Fruit fly (Drosophila melanogaster): Measurements from ENCODE around the gene Kul.

Gene Kul

dm6 chr3R:29773833-29774324 lies 48.2 kb downstream of the Kul start (continued):
- TF ChIP-seq CG6765 (GFP tag; optimal IDR thresholded peaks at IDR 0.05) (peak; percentile 59), CG15601 (tag; optimal IDR thresholded peaks at IDR 0.05) (peak; percentile 18), Side (GFP tag; optimal IDR thresholded peaks at IDR 0.05) (peak; percentile 34), emc (GFP tag; optimal IDR thresholded peaks at IDR 0.05) (peak; percentile 68), lmd (GFP tag; IDR thresholded peaks at IDR 0.05) (peak; percentile 87), usp (GFP tag; optimal IDR thresholded peaks at IDR 0.05) (no peak), wor (GFP tag; IDR thresholded peaks at IDR 0.05) (peak; percentile 68; the same call in 1 of the 2 replicates), CG9876 (GFP tag; optimal IDR thresholded peaks at IDR 0.05) (no peak), CG9215 (GFP tag; IDR thresholded peaks at IDR 0.05) (peak; percentile 82), CG17829 (tag; optimal IDR thresholded peaks at IDR 0.05) (peak; percentile 35), chinmo (GFP tag; IDR thresholded peaks at IDR 0.05; ENCODE audit: partially characterized antibody) (no peak), GATAe (GFP tag; conservative IDR thresholded peaks at IDR 0.05) (peak; percentile 91), CG8290 (GFP tag; optimal IDR thresholded peaks at IDR 0.05) (peak; percentile 28), CG8290 (tag; optimal IDR thresholded peaks at IDR 0.05) (peak in 1 of 2 experiments; percentile 70), pros (GFP tag; optimal IDR thresholded peaks at IDR 0.05) (no peak), CG30431 (GFP tag; optimal IDR thresholded peaks at IDR 0.05) (peak; percentile 59), Ada2b (GFP tag; IDR thresholded peaks at IDR 0.05) (peak; percentile 72), crol (GFP tag; IDR thresholded peaks at IDR 0.05) (no peak), CG11695 (GFP tag; IDR thresholded peaks at IDR 0.05) (peak; percentile 64), CG4328 (GFP tag; optimal IDR thresholded peaks at IDR 0.05) (peak; percentile 5), CG34376 (GFP tag; optimal IDR thresholded peaks at IDR 0.05) (peak; percentile 39), wdn (GFP tag; IDR thresholded peaks at IDR 0.05) (peak; percentile 56), HLH3B (GFP tag; IDR thresholded peaks at IDR 0.05) (peak; percentile 56), hkb (optimal IDR thresholded peaks at IDR 0.05) (no peak), hkb (GFP tag; IDR thresholded peaks at IDR 0.05) (peak; percentile 77), gem (tag; optimal IDR thresholded peaks at IDR 0.05) (peak; percentile 84), TFAM (GFP tag; optimal IDR thresholded peaks at IDR 0.05) (no peak), CG17328 (GFP tag; IDR thresholded peaks at IDR 0.05) (peak; percentile 43; the same call in 1 of the 2 replicates), CG11456 (GFP tag; IDR thresholded peaks at IDR 0.05) (peak; percentile 68; the same call in 2 of the 3 replicates), CG1602 (GFP tag; optimal IDR thresholded peaks at IDR 0.05) (peak; percentile 66), CG8089 (GFP tag; optimal IDR thresholded peaks at IDR 0.05) (peak; percentile 61), CG1024 (GFP tag; IDR thresholded peaks at IDR 0.05) (no peak), ems (GFP tag; optimal IDR thresholded peaks at IDR 0.05) (peak; percentile 75), fd102C (GFP tag; optimal IDR thresholded peaks at IDR 0.05) (no peak), bsh (GFP tag; optimal IDR thresholded peaks at IDR 0.05) (peak; percentile 56 to 57), nerfin-1 (tag; optimal IDR thresholded peaks at IDR 0.05) (no peak), NC2β (GFP tag; optimal IDR thresholded peaks at IDR 0.05) (peak; percentile 30), Max (GFP tag; optimal IDR thresholded peaks at IDR 0.05) (peak; percentile 57), CG11696 (GFP tag; IDR thresholded peaks at IDR 0.05) (no peak), Taf1 (GFP tag; IDR thresholded peaks at IDR 0.05) (peak; percentile 80; the same call in 1 of the 2 replicates), tap (tag; optimal IDR thresholded peaks at IDR 0.05) (peak; percentile 28), Sox102F (GFP tag; optimal IDR thresholded peaks at IDR 0.05) (peak; percentile 77), D19B (GFP tag; optimal IDR thresholded peaks at IDR 0.05) (peak; percentile 87), Oaz (GFP tag; IDR thresholded peaks at IDR 0.05) (peak; percentile 49), Dad (GFP tag; optimal IDR thresholded peaks at IDR 0.05) (peak; percentile 26), CG33557 (GFP tag; optimal IDR thresholded peaks at IDR 0.05) (no peak), Aef1 (GFP tag; IDR thresholded peaks at IDR 0.05) (peak; percentile 73), Gug (GFP tag; IDR thresholded peaks at IDR 0.05) (peak; percentile 72; the same call in 3 of the 4 replicates), MESR4 (GFP tag; optimal IDR thresholded peaks at IDR 0.05) (no peak), br (optimal IDR thresholded peaks at IDR 0.05) (no peak), gsb (GFP tag; IDR thresholded peaks at IDR 0.05) (peak; percentile 74), MTF-1 (GFP tag; optimal IDR thresholded peaks at IDR 0.05; ENCODE audit: borderline replicate concordance) (no peak)

Measured in whole organism, embryonic.